Worm (Caenorhabditis elegans) whole organism, L1 larva: ENCODE measurements around the gene F54E7.9.

Experiments used
- C04F5.9 ChIP-seq: sonication (generic microtip); optimal IDR thresholded peaks from 2 replicates; lab custom pipeline; 2016; ENCODE audit warnings: missing genetic modification characterization, missing compliant biosample characterization
- C16A3.4 ChIP-seq: fragments of 150-350 bp; optimal IDR thresholded peaks from 2 replicates; lab custom pipeline; 2014; ENCODE audit warnings: missing biosample characterization, missing genetic modification characterization
- F16B12.6 ChIP-seq: fragments of 150-350 bp; optimal IDR thresholded peaks from 2 replicates; lab custom pipeline; 2014; ENCODE audit warnings: missing biosample characterization, missing genetic modification characterization
- alr-1 ChIP-seq: fragments of 200-800 bp; sonication (Bioruptor generic); optimal IDR thresholded peaks from 2 replicates; lab custom pipeline; 2018; ENCODE audit warnings: borderline replicate concordance, mild to moderate bottlenecking, missing genetic modification characterization, missing compliant biosample characterization
- aly-2 ChIP-seq: fragments of 150-350 bp; optimal IDR thresholded peaks from 2 replicates; lab custom pipeline; 2014; ENCODE audit warnings: missing biosample characterization, missing genetic modification characterization
- blmp-1 ChIP-seq: fragments of 150-350 bp; optimal IDR thresholded peaks from 2 replicates; lab custom pipeline; 2014; ENCODE audit warnings: missing biosample characterization, missing genetic modification characterization
- ceh-8 ChIP-seq: fragments of 200-800 bp; sonication (Bioruptor generic); optimal IDR thresholded peaks from 2 replicates; lab custom pipeline; 2018; ENCODE audit warnings: mild to moderate bottlenecking, missing genetic modification characterization, moderate library complexity, missing compliant biosample characterization
- ceh-82 ChIP-seq, 3 experiments: fragments of 150-350 bp in 1 of 3; sonication (generic microtip) in 2 of 3; optimal IDR thresholded peaks; 2 replicates each; lab custom pipeline; 2014 to 2017; ENCODE audit warnings: missing biosample characterization in 3 of 3, missing genetic modification characterization in 3 of 3
- dpl-1 ChIP-seq, 3 experiments: fragments of 150-350 bp in 2 of 3; sonication (generic microtip) in 1 of 3; optimal IDR thresholded peaks; 2 replicates each; lab custom pipeline; 2014 to 2017; ENCODE audit warnings: missing biosample characterization in 3 of 3, missing genetic modification characterization in 3 of 3, missing genetic modification reagents in 3 of 3
- efl-1 ChIP-seq, 4 experiments: fragments of 150-350 bp; optimal IDR thresholded peaks in 3 of 4; peaks in 1 of 4; 1 replicate in 1 of 4; 2 replicates in 3 of 4; lab custom pipeline; 2014; ENCODE audit warnings: missing biosample characterization in 2 of 4, missing genetic modification characterization in 2 of 4, missing genetic modification reagents in 2 of 4
- efl-3 ChIP-seq: fragments of 200-800 bp; sonication (Bioruptor generic); optimal IDR thresholded peaks from 2 replicates; lab custom pipeline; 2018; ENCODE audit warnings: mild to moderate bottlenecking, missing genetic modification characterization, missing compliant biosample characterization
- egl-27 ChIP-seq, 2 experiments: fragments of 150-350 bp in 1 of 2; sonication (generic microtip); optimal IDR thresholded peaks; 3 replicates each; lab custom pipeline; 2017 to 2018; ENCODE audit warnings: missing biosample characterization in 2 of 2, missing genetic modification characterization in 2 of 2, missing genetic modification reagents in 2 of 2
- elt-2 ChIP-seq: sonication (generic microtip); optimal IDR thresholded peaks from 2 replicates; lab custom pipeline; 2016; ENCODE audit warnings: missing genetic modification characterization, mild to moderate bottlenecking, inconsistent platforms, missing compliant biosample characterization, missing genetic modification reagents
- elt-3 ChIP-seq, 6 experiments: fragments of 150-350 bp in 1 of 6; sonication (generic microtip); optimal IDR thresholded peaks; 2 replicates each; lab custom pipeline; 2017 to 2018; ENCODE audit warnings: missing biosample characterization in 6 of 6, missing genetic modification characterization in 6 of 6, inconsistent platforms in 1 of 6
- ets-5 ChIP-seq: fragments of 200-800 bp; sonication (Bioruptor generic); IDR thresholded peaks from 2 replicates; pipeline ENCODE4 v1.3.6; 2022; ENCODE audit warnings: missing genetic modification characterization, missing compliant biosample characterization
- fkh-8 ChIP-seq: sonication (generic microtip); optimal IDR thresholded peaks from 2 replicates; lab custom pipeline; 2016; ENCODE audit warnings: mild to moderate bottlenecking, missing genetic modification characterization, missing compliant biosample characterization
- fos-1 ChIP-seq: fragments of 150-350 bp; optimal IDR thresholded peaks from 2 replicates; lab custom pipeline; 2014; ENCODE audit warnings: missing biosample characterization, missing genetic modification characterization
- grh-1 ChIP-seq: fragments of 200-800 bp; sonication (Bioruptor generic); IDR thresholded peaks from 2 replicates; pipeline ENCODE4 v1.3.6; 2022; ENCODE audit warnings: missing genetic modification reagents, missing genetic modification characterization, missing compliant biosample characterization
- hlh-17 ChIP-seq: fragments of 200-800 bp; sonication (Bioruptor generic); optimal IDR thresholded peaks from 2 replicates; lab custom pipeline; 2018; ENCODE audit warnings: missing genetic modification characterization, mild to moderate bottlenecking, missing compliant biosample characterization, moderate library complexity, borderline replicate concordance
- hlh-4 ChIP-seq: sonication (generic microtip); optimal IDR thresholded peaks from 2 replicates; lab custom pipeline; 2016; ENCODE audit warnings: mild to moderate bottlenecking, missing genetic modification characterization, missing compliant biosample characterization
- hpl-2 ChIP-seq: fragments of 150-350 bp; optimal IDR thresholded peaks from 2 replicates; lab custom pipeline; 2014; ENCODE audit warnings: missing biosample characterization, missing genetic modification reagents, missing genetic modification characterization
- irx-1 ChIP-seq: sonication (generic microtip); optimal IDR thresholded peaks from 2 replicates; lab custom pipeline; 2016; ENCODE audit warnings: missing genetic modification characterization, missing compliant biosample characterization
- isw-1 ChIP-seq: fragments of 200-800 bp; sonication (Bioruptor generic); IDR thresholded peaks from 2 replicates; pipeline ENCODE4 v1.3.6; 2022; ENCODE audit warnings: missing genetic modification characterization, missing compliant biosample characterization
- lin-13 ChIP-seq: fragments of 150-350 bp; optimal IDR thresholded peaks from 2 replicates; lab custom pipeline; 2014; ENCODE audit warnings: missing biosample characterization, missing genetic modification reagents, missing genetic modification characterization
- lin-15B ChIP-seq: fragments of 150-350 bp; sonication (generic microtip); optimal IDR thresholded peaks from 3 replicates; lab custom pipeline; 2014; ENCODE audit warnings: missing biosample characterization, missing genetic modification characterization
- lir-3 ChIP-seq: sonication (generic microtip); optimal IDR thresholded peaks from 2 replicates; lab custom pipeline; 2016; ENCODE audit warnings: mild to moderate bottlenecking, missing genetic modification characterization, moderate library complexity, missing compliant biosample characterization; ENCODE audit not compliant: poor library complexity
- lsy-2 ChIP-seq, 2 experiments: fragments of 150-350 bp; optimal IDR thresholded peaks; 2 replicates each; lab custom pipeline; 2014; ENCODE audit warnings: missing biosample characterization in 2 of 2, missing genetic modification characterization in 2 of 2
- mab-9 ChIP-seq: fragments of 200-800 bp; sonication (Bioruptor generic); IDR thresholded peaks from 2 replicates; pipeline ENCODE4 v1.3.6; 2022; ENCODE audit warnings: missing genetic modification reagents, missing genetic modification characterization, missing compliant biosample characterization
- nhr-11 ChIP-seq: fragments of 150-350 bp; optimal IDR thresholded peaks from 2 replicates; lab custom pipeline; 2014; ENCODE audit warnings: missing biosample characterization, missing genetic modification characterization
- nhr-237 ChIP-seq: fragments of 150-350 bp; optimal IDR thresholded peaks from 2 replicates; lab custom pipeline; 2014; ENCODE audit warnings: missing biosample characterization, missing genetic modification characterization
- nhr-47 ChIP-seq: sonication (generic microtip); optimal IDR thresholded peaks from 2 replicates; lab custom pipeline; 2016; ENCODE audit warnings: mild to moderate bottlenecking, missing genetic modification characterization, moderate library complexity, missing compliant biosample characterization
- nhr-77 ChIP-seq: fragments of 150-350 bp; optimal IDR thresholded peaks from 2 replicates; lab custom pipeline; 2014; ENCODE audit warnings: missing biosample characterization, missing genetic modification characterization
- nhr-85 ChIP-seq: sonication (generic microtip); peaks from one replicate; lab custom pipeline; 2016; ENCODE audit warnings: missing genetic modification characterization, inconsistent platforms, missing compliant biosample characterization
- rnt-1 ChIP-seq: sonication (generic microtip); optimal IDR thresholded peaks from 2 replicates; lab custom pipeline; 2016; ENCODE audit warnings: mild to moderate bottlenecking, missing genetic modification characterization, moderate library complexity, missing compliant biosample characterization
- snpc-4 ChIP-seq: fragments of 150-350 bp; optimal IDR thresholded peaks from 2 replicates; lab custom pipeline; 2014; ENCODE audit warnings: missing biosample characterization, missing genetic modification characterization
- sox-4 ChIP-seq: sonication (generic microtip); optimal IDR thresholded peaks from 2 replicates; lab custom pipeline; 2016; ENCODE audit warnings: missing genetic modification characterization, missing compliant biosample characterization
- sptf-1 ChIP-seq: fragments of 150-350 bp; optimal IDR thresholded peaks from 2 replicates; lab custom pipeline; 2014; ENCODE audit warnings: missing biosample characterization, missing genetic modification characterization
- sup-37 ChIP-seq: fragments of 200-800 bp; sonication (Bioruptor generic); optimal IDR thresholded peaks from 2 replicates; lab custom pipeline; 2018; ENCODE audit warnings: mild to moderate bottlenecking, missing genetic modification characterization, missing compliant biosample characterization
- unc-86 ChIP-seq: sonication (generic microtip); optimal IDR thresholded peaks from 2 replicates; lab custom pipeline; 2016; ENCODE audit warnings: missing genetic modification characterization, missing compliant biosample characterization
- unc-98 ChIP-seq: fragments of 200-800 bp; sonication (Bioruptor generic); IDR thresholded peaks from 2 replicates; pipeline ENCODE4 v1.3.6; 2022; ENCODE audit warnings: missing genetic modification characterization, missing compliant biosample characterization
- zag-1 ChIP-seq: fragments of 150-350 bp; optimal IDR thresholded peaks from 2 replicates; lab custom pipeline; 2014; ENCODE audit warnings: missing biosample characterization, missing genetic modification characterization
- ztf-4 ChIP-seq: fragments of 150-350 bp; optimal IDR thresholded peaks from 2 replicates; lab custom pipeline; 2014; ENCODE audit warnings: missing biosample characterization, missing genetic modification characterization

F54E7.9 gene

ce11 chrIII:5715467-5715866, 37.8 kb upstream of the F54E7.9 start (continued):
- no peak for TF ChIP-seq alr-1 (tag; lab: Kevin White, UChicago)
- peak in 2 of 3 experiments; percentile 49 to 62 for TF ChIP-seq dpl-1 (GFP tag; optimal IDR thresholded peaks at IDR 0.05; lab: Kevin White, UChicago)
- no peak for TF ChIP-seq ceh-8 (GFP tag; lab: Kevin White, UChicago)
- no peak for TF ChIP-seq lin-13 (GFP tag; lab: Kevin White, UChicago)
- no peak for TF ChIP-seq efl-3
- TF ChIP-seq rnt-1 (tag; lab: Kevin White, UChicago), result peak; percentile 75
- no peak for TF ChIP-seq hpl-2
- TF ChIP-seq fkh-8, result peak; percentile 49
- peak; percentile 31 for TF ChIP-seq snpc-4 (tag; lab: Kevin White, UChicago)
- peak; percentile 43 for TF ChIP-seq nhr-77 (tag; lab: Kevin White, UChicago)
- TF ChIP-seq unc-98 (GFP tag; lab: Robert Waterston, UW), result no peak
- no peak for TF ChIP-seq sup-37 (GFP tag; lab: Kevin White, UChicago)
- no peak for TF ChIP-seq ets-5 (GFP tag; lab: Robert Waterston, UW)
- TF ChIP-seq sox-4 (tag; lab: Kevin White, UChicago), result no peak
- peak; percentile 35 for TF ChIP-seq unc-86 (tag; lab: Kevin White, UChicago)
- no peak for TF ChIP-seq hlh-17 (GFP tag; lab: Kevin White, UChicago)
- TF ChIP-seq aly-2, result no peak
- peak; percentile 39; the same call in 1 of the 2 replicates for TF ChIP-seq isw-1 (GFP tag; lab: Robert Waterston, UW)
- no peak for TF ChIP-seq zag-1 (tag; lab: Kevin White, UChicago)
- peak; percentile 57 for TF ChIP-seq C16A3.4 (tag; lab: Kevin White, UChicago)
- no peak for TF ChIP-seq mab-9 (GFP tag; lab: Robert Waterston, UW)
- no peak for TF ChIP-seq grh-1
- TF ChIP-seq C04F5.9 (tag; lab: Kevin White, UChicago), result no peak
- no peak for TF ChIP-seq irx-1 (tag; lab: Kevin White, UChicago)
- TF ChIP-seq hlh-4, result no peak
- peak in 1 of 6 experiments; percentile 44 for TF ChIP-seq elt-3 (tag; optimal IDR thresholded peaks at IDR 0.05; lab: Kevin White, UChicago)
- TF ChIP-seq lsy-2 (tag; optimal IDR thresholded peaks at IDR 0.05; lab: Kevin White, UChicago), result peak; percentile 50 to 84
- no peak for TF ChIP-seq elt-2 (tag; lab: Kevin White, UChicago)
- peak; percentile 7 to 87 (median 68) for TF ChIP-seq ceh-82 (tag; optimal IDR thresholded peaks at IDR 0.05; lab: Kevin White, UChicago)
- TF ChIP-seq lir-3 (tag; lab: Kevin White, UChicago), result no peak
- TF ChIP-seq sptf-1 (tag; lab: Kevin White, UChicago), result no peak
- peak; percentile 28 for TF ChIP-seq fos-1 (tag; lab: Kevin White, UChicago)
- TF ChIP-seq lin-15B, result peak; percentile 24
- TF ChIP-seq nhr-237 (tag; lab: Kevin White, UChicago), result no peak

- peak; percentile 56 for TF ChIP-seq nhr-85 (tag; lab: Kevin White, UChicago)
- TF ChIP-seq fos-1 (tag; lab: Kevin White, UChicago), result no peak
- no peak for TF ChIP-seq efl-1 (optimal IDR thresholded peaks at IDR 0.05; lab: Kevin White, UChicago)
- TF ChIP-seq efl-1 (GFP tag; optimal IDR thresholded peaks at IDR 0.05 in 1 of 2; lab: Kevin White, UChicago), result peak in 1 of 2 experiments; percentile 78
- no peak for TF ChIP-seq ztf-4 (tag; lab: Kevin White, UChicago)
- peak; percentile 31 for TF ChIP-seq blmp-1 (tag; lab: Kevin White, UChicago)
- no peak for TF ChIP-seq egl-27 (tag; optimal IDR thresholded peaks at IDR 0.05; lab: Kevin White, UChicago)
- TF ChIP-seq nhr-11 (tag; lab: Kevin White, UChicago), result no peak
- TF ChIP-seq isw-1 (GFP tag; lab: Robert Waterston, UW), result no peak
- no peak for TF ChIP-seq F16B12.6 (tag; lab: Kevin White, UChicago)
- TF ChIP-seq nhr-47 (tag; lab: Kevin White, UChicago), result no peak
Observed at ce11 chrIII:5714984-5715454, 37.3 kb upstream of the F54E7.9 start.
